Worm (Caenorhabditis elegans): ENCODE data around the gene asp-9.

Gene asp-9

DNA sequence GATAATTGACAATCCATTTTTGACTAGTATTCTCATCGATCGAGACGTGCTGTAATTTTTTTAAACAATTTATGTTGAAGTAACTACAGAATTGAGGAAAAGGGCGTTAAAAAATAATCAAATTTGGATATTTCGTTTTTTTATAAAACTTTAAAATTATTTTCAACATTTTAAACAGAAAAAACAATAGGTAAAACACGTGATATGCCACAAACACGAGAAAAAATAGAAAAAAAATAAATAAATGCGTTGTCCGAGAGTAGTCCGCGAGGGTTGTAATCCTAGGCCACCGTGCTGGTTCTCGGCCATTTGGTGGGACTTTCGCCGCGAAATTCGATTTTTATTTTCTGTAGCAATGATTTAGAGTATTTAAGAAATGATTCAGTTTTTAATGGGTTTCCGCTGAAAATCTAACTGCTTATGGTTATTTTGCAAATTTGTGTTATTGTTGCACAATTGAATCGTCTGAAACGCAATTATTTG, 20.6 kb downstream of the asp-9 start, which contains the start of gene C49A9.10 (continued):
- TF ChIP-seq snpc-4 (GFP tag; optimal IDR thresholded peaks at IDR 0.05) (peak; percentile 81), snpc-4 (tag; optimal IDR thresholded peaks at IDR 0.05) (peak; percentile 54 to 92 (median 88)), F10E7.11 (tag; optimal IDR thresholded peaks at IDR 0.05) (peak; percentile 49), T07F8.4 (tag; optimal IDR thresholded peaks at IDR 0.05) (peak; percentile 2), hmg-1.2 (GFP tag; IDR thresholded peaks at IDR 0.05) (peak; percentile 29; the same call in 1 of the 2 replicates), efl-1 (GFP tag; optimal IDR thresholded peaks at IDR 0.05) (peak; percentile 77), attf-6 (GFP tag; IDR thresholded peaks at IDR 0.05) (peak; percentile 57; the same call in 1 of the 2 replicates), unc-130 (GFP tag; optimal IDR thresholded peaks at IDR 0.05) (peak; percentile 93), chd-7 (tag; optimal IDR thresholded peaks at IDR 0.05) (no peak), F57A8.1 (GFP tag; optimal IDR thresholded peaks at IDR 0.05) (no peak), dpl-1 (GFP tag; optimal IDR thresholded peaks at IDR 0.05) (peak; percentile 82), bed-2 (GFP tag; IDR thresholded peaks at IDR 0.05) (peak; percentile 83), lin-54 (GFP tag; optimal IDR thresholded peaks at IDR 0.05) (peak; percentile 91), B0336.3 (GFP tag; IDR thresholded peaks at IDR 0.05) (no peak), ceh-40 (GFP tag; IDR thresholded peaks at IDR 0.05) (no peak), B0019.2 (GFP tag; conservative IDR thresholded peaks at IDR 0.05) (no peak), Y67H2A.10 (GFP tag; conservative IDR thresholded peaks at IDR 0.05) (no peak), repo-1 (tag; optimal IDR thresholded peaks at IDR 0.05) (no peak), pbrm-1 (GFP tag; IDR thresholded peaks at IDR 0.05) (peak; percentile 60; the same call in 1 of the 2 replicates), madf-6 (GFP tag; IDR thresholded peaks at IDR 0.05) (no peak; the same call in 1 of the 2 replicates), Y56A3A.18 (GFP tag; IDR thresholded peaks at IDR 0.05) (no peak), nhr-90 (tag; optimal IDR thresholded peaks at IDR 0.05) (no peak), sptf-2 (GFP tag; optimal IDR thresholded peaks at IDR 0.05) (no peak), mxl-1 (tag; optimal IDR thresholded peaks at IDR 0.05) (no peak), C06A6.2 (GFP tag; conservative IDR thresholded peaks at IDR 0.05) (peak; percentile 39; the same call in 1 of the 2 replicates), F22D6.2 (tag; optimal IDR thresholded peaks at IDR 0.05) (peak; percentile 79), somi-1 (GFP tag; optimal IDR thresholded peaks at IDR 0.05) (peak; percentile 20), nhr-80 (tag; optimal IDR thresholded peaks at IDR 0.05) (peak; percentile 3), F33H1.4 (GFP tag; IDR thresholded peaks at IDR 0.05) (peak; percentile 60), egrh-3 (GFP tag; IDR thresholded peaks at IDR 0.05) (no peak), rcor-1 (GFP tag; IDR thresholded peaks at IDR 0.05) (peak; percentile 73), let-526 (GFP tag; IDR thresholded peaks at IDR 0.05) (peak; percentile 89), Y53G8AR.9 (GFP tag; conservative IDR thresholded peaks at IDR 0.05) (0 out of 2 replicates have a peak, but pooled peaks have one; percentile 49), nfya-1 (tag; optimal IDR thresholded peaks at IDR 0.05; ENCODE audit: borderline replicate concordance, insufficient read depth) (no peak), fkh-3 (tag; optimal IDR thresholded peaks at IDR 0.05) (no peak), lir-1 (GFP tag; conservative IDR thresholded peaks at IDR 0.05) (peak; percentile 72), snpc-1.3 (tag; optimal IDR thresholded peaks at IDR 0.05; ENCODE audit: insufficient read depth) (no peak), mcd-1 (GFP tag; IDR thresholded peaks at IDR 0.05) (peak; percentile 81), xnd-1 (tag; optimal IDR thresholded peaks at IDR 0.05) (peak; percentile 35), ets-4 (GFP tag; optimal IDR thresholded peaks at IDR 0.05) (no peak), Y53F4B.3 (GFP tag; IDR thresholded peaks at IDR 0.05) (no peak), hrde-1 (tag; optimal IDR thresholded peaks at IDR 0.05; ENCODE audit: borderline replicate concordance) (peak; percentile 40), ama-1 (optimal IDR thresholded peaks at IDR 0.05) (no peak), ama-1 (GFP tag; optimal IDR thresholded peaks at IDR 0.05) (no peak), cebp-1 (GFP tag; IDR thresholded peaks at IDR 0.05) (0 out of 2 replicates have a peak, but pooled peaks have one; percentile 9), cebp-1 (tag; optimal IDR thresholded peaks at IDR 0.05) (no peak), lin-40 (tag; optimal IDR thresholded peaks at IDR 0.05) (peak; percentile 74), dox-1 (GFP tag; IDR thresholded peaks at IDR 0.05) (no peak; the same call in 1 of the 2 replicates), ceh-79 (tag; optimal IDR thresholded peaks at IDR 0.05) (no peak)
